Worm (Caenorhabditis elegans) whole organism, young adult: Measurements from ENCODE around the gene ptp-5.2.

Experiments
- B0261.1 ChIP-seq: sonication (generic microtip); optimal IDR thresholded peaks from 2 replicates; lab custom pipeline; 2016; ENCODE audit warnings: mild to moderate bottlenecking, missing genetic modification characterization, moderate library complexity, missing compliant biosample characterization
- C06A6.2 ChIP-seq: fragments of 200-800 bp; sonication (Bioruptor generic); conservative IDR thresholded peaks from 2 replicates; pipeline ENCODE4 v1.3.6; 2022; ENCODE audit warnings: missing genetic modification characterization, missing compliant biosample characterization
- D2030.7 ChIP-seq: fragments of 200-800 bp; sonication (Bioruptor generic); IDR thresholded peaks from 2 replicates; pipeline ENCODE4 v1.3.6; 2022; ENCODE audit warnings: missing genetic modification reagents, missing genetic modification characterization, missing compliant biosample characterization
- F55B11.4 ChIP-seq: sonication (generic microtip); optimal IDR thresholded peaks from 2 replicates; lab custom pipeline; 2016; ENCODE audit warnings: missing compliant biosample characterization, missing genetic modification characterization, borderline replicate concordance; ENCODE audit not compliant: insufficient read depth
- K12H6.12 ChIP-seq: fragments of 200-800 bp; sonication (Bioruptor generic); optimal IDR thresholded peaks from 2 replicates; lab custom pipeline; 2018; ENCODE audit warnings: mild to moderate bottlenecking, missing genetic modification characterization, missing compliant biosample characterization
- T07F8.4 ChIP-seq: sonication (generic microtip); optimal IDR thresholded peaks from 2 replicates; lab custom pipeline; 2016; ENCODE audit warnings: mild to moderate bottlenecking, missing genetic modification characterization, moderate library complexity, missing compliant biosample characterization
- Y67H2A.10 ChIP-seq: fragments of 200-800 bp; sonication (Bioruptor generic); conservative IDR thresholded peaks from 2 replicates; pipeline ENCODE4 v1.3.6; 2022; ENCODE audit warnings: missing genetic modification reagents, missing genetic modification characterization, missing compliant biosample characterization
- Y79H2A.3 ChIP-seq: fragments of 200-800 bp; sonication (Bioruptor generic); conservative IDR thresholded peaks from 2 replicates; pipeline ENCODE4 v1.3.6; 2022; ENCODE audit warnings: missing genetic modification reagents, missing genetic modification characterization, missing compliant biosample characterization
- Y95B8A.8 ChIP-seq: fragments of 200-800 bp; sonication (Bioruptor generic); IDR thresholded peaks from 2 replicates; pipeline ENCODE4 v1.3.6; 2022; ENCODE audit warnings: missing genetic modification reagents, missing genetic modification characterization, missing compliant biosample characterization
- akir-1 ChIP-seq: fragments of 200-800 bp; sonication (Bioruptor generic); optimal IDR thresholded peaks from 2 replicates; lab custom pipeline; 2018; ENCODE audit warnings: mild to moderate bottlenecking, missing genetic modification characterization, moderate library complexity, missing compliant biosample characterization
- aptf-2 ChIP-seq: fragments of 200-800 bp; sonication (Bioruptor generic); conservative IDR thresholded peaks from 2 replicates; pipeline ENCODE4 v1.3.6; 2022; ENCODE audit warnings: missing genetic modification reagents, missing genetic modification characterization, missing compliant biosample characterization
- aptf-3 ChIP-seq: fragments of 200-800 bp; sonication (Bioruptor generic); IDR thresholded peaks from 2 replicates; pipeline ENCODE4 v1.3.6; 2022; ENCODE audit warnings: missing genetic modification characterization, missing compliant biosample characterization
- athp-1 ChIP-seq: sonication (generic microtip); optimal IDR thresholded peaks from 2 replicates; lab custom pipeline; 2017; ENCODE audit warnings: mild to moderate bottlenecking, missing genetic modification characterization, missing compliant biosample characterization
- bed-2 ChIP-seq: fragments of 200-800 bp; sonication (Bioruptor generic); IDR thresholded peaks from 2 replicates; pipeline ENCODE4 v1.3.6; 2022; ENCODE audit warnings: missing genetic modification reagents, missing genetic modification characterization, missing compliant biosample characterization
- ccch-3 ChIP-seq: fragments of 200-800 bp; sonication (Bioruptor generic); optimal IDR thresholded peaks from 2 replicates; lab custom pipeline; 2018; ENCODE audit warnings: mild to moderate bottlenecking, missing genetic modification characterization, missing compliant biosample characterization
- cebp-2 ChIP-seq: fragments of 200-800 bp; sonication (Bioruptor generic); IDR thresholded peaks from 2 replicates; pipeline ENCODE4 v1.3.6; 2022; ENCODE audit warnings: missing genetic modification characterization, missing compliant biosample characterization
- ceh-91 ChIP-seq: fragments of 200-800 bp; sonication (Bioruptor generic); IDR thresholded peaks from 2 replicates; pipeline ENCODE4 v1.3.6; 2022; ENCODE audit warnings: missing genetic modification reagents, missing genetic modification characterization, missing compliant biosample characterization
- dpff-1 ChIP-seq: sonication (generic microtip); optimal IDR thresholded peaks from 2 replicates; lab custom pipeline; 2017; ENCODE audit warnings: mild to moderate bottlenecking, missing genetic modification characterization, missing compliant biosample characterization
- egl-18 ChIP-seq: fragments of 200-800 bp; sonication (Bioruptor generic); IDR thresholded peaks from 2 replicates; pipeline ENCODE4 v1.3.6; 2022; ENCODE audit warnings: missing genetic modification reagents, missing genetic modification characterization, missing compliant biosample characterization
- hlh-12 ChIP-seq: sonication (generic microtip); optimal IDR thresholded peaks from 2 replicates; lab custom pipeline; 2016; ENCODE audit warnings: missing genetic modification characterization, missing compliant biosample characterization
- hlh-26 ChIP-seq: fragments of 200-800 bp; sonication (Bioruptor generic); conservative IDR thresholded peaks from 2 replicates; pipeline ENCODE4 v1.3.6; 2022; ENCODE audit warnings: missing genetic modification reagents, missing genetic modification characterization, missing compliant biosample characterization
- hmg-1.2 ChIP-seq: fragments of 200-800 bp; sonication (Bioruptor generic); IDR thresholded peaks from 2 replicates; pipeline ENCODE4 v1.3.6; 2022; ENCODE audit warnings: missing genetic modification reagents, missing genetic modification characterization, missing compliant biosample characterization
- hrde-1 ChIP-seq: sonication (generic microtip); optimal IDR thresholded peaks from 2 replicates; lab custom pipeline; 2016; ENCODE audit warnings: missing genetic modification characterization, mild to moderate bottlenecking, missing compliant biosample characterization, moderate library complexity, missing genotype, missing genetic modification reagents, borderline replicate concordance
- lag-1 ChIP-seq: fragments of 200-800 bp; sonication (Bioruptor generic); IDR thresholded peaks from 2 replicates; pipeline ENCODE4 v1.3.6; 2022; ENCODE audit warnings: missing genetic modification reagents, missing genetic modification characterization, missing compliant biosample characterization
- let-526 ChIP-seq: fragments of 200-800 bp; sonication (Bioruptor generic); IDR thresholded peaks from 2 replicates; pipeline ENCODE4 v1.3.6; 2022; ENCODE audit warnings: missing genetic modification reagents, missing genetic modification characterization, missing compliant biosample characterization
- let-607 ChIP-seq, 2 experiments: fragments of 200-800 bp in 1 of 2; sonication (Bioruptor generic) in 1 of 2; sonication (generic microtip) in 1 of 2; optimal IDR thresholded peaks; 2 replicates each; lab custom pipeline; 2016 to 2018; ENCODE audit warnings: mild to moderate bottlenecking in 2 of 2, missing compliant biosample characterization in 2 of 2, missing genetic modification characterization in 2 of 2, moderate library complexity in 2 of 2, missing genotype in 1 of 2
- lin-26 ChIP-seq: fragments of 200-800 bp; sonication (Bioruptor generic); IDR thresholded peaks from 2 replicates; pipeline ENCODE4 v1.3.6; 2022; ENCODE audit warnings: missing genetic modification reagents, missing genetic modification characterization, missing compliant biosample characterization
- madf-10 ChIP-seq: sonication (generic microtip); optimal IDR thresholded peaks from 2 replicates; lab custom pipeline; 2016; ENCODE audit warnings: mild to moderate bottlenecking, missing genetic modification characterization, missing compliant biosample characterization
- madf-3 ChIP-seq: fragments of 200-800 bp; sonication (Bioruptor generic); IDR thresholded peaks from 2 replicates; pipeline ENCODE4 v1.3.6; 2022; ENCODE audit warnings: missing genetic modification reagents, missing genetic modification characterization, missing compliant biosample characterization
- mcd-1 ChIP-seq: fragments of 200-800 bp; sonication (Bioruptor generic); IDR thresholded peaks from 2 replicates; pipeline ENCODE4 v1.3.6; 2022; ENCODE audit warnings: missing genetic modification reagents, missing genetic modification characterization, missing compliant biosample characterization
- mel-28 ChIP-seq: sonication (generic microtip); optimal IDR thresholded peaks from 2 replicates; lab custom pipeline; 2016; ENCODE audit warnings: borderline replicate concordance, mild to moderate bottlenecking, missing genetic modification characterization, missing compliant biosample characterization
- mes-4 ChIP-seq: sonication (generic microtip); optimal IDR thresholded peaks from 2 replicates; lab custom pipeline; 2016; ENCODE audit warnings: missing genotype, missing genetic modification characterization, missing compliant biosample characterization
- nhr-179 ChIP-seq: sonication (generic microtip); optimal IDR thresholded peaks from 2 replicates; lab custom pipeline; 2016; ENCODE audit warnings: mild to moderate bottlenecking, missing genetic modification characterization, missing compliant biosample characterization
- pbrm-1 ChIP-seq: fragments of 200-800 bp; sonication (Bioruptor generic); IDR thresholded peaks from 2 replicates; pipeline ENCODE4 v1.3.6; 2022; ENCODE audit warnings: missing genetic modification reagents, missing genetic modification characterization, missing compliant biosample characterization
- pha-4 ChIP-seq: fragments of 150-350 bp; sonication (generic microtip); optimal IDR thresholded peaks from 2 replicates; lab custom pipeline; 2014; ENCODE audit warnings: missing biosample characterization, missing genetic modification reagents, missing genetic modification characterization
- repo-1 ChIP-seq: sonication (generic microtip); optimal IDR thresholded peaks from 2 replicates; lab custom pipeline; 2017; ENCODE audit warnings: mild to moderate bottlenecking, missing genetic modification characterization, missing compliant biosample characterization
- snpc-1.3 ChIP-seq: sonication (generic microtip); optimal IDR thresholded peaks from 2 replicates; lab custom pipeline; 2017; ENCODE audit warnings: missing genetic modification characterization, mild to moderate bottlenecking, missing compliant biosample characterization, antibody characterized with exemption, moderate library complexity, missing genotype, missing genetic modification reagents; ENCODE audit not compliant: insufficient read depth
- somi-1 ChIP-seq: fragments of 200-800 bp; sonication (Bioruptor generic); optimal IDR thresholded peaks from 2 replicates; lab custom pipeline; 2018; ENCODE audit warnings: mild to moderate bottlenecking, missing genetic modification characterization, missing compliant biosample characterization
- sptf-2 ChIP-seq: fragments of 200-800 bp; sonication (Bioruptor generic); optimal IDR thresholded peaks from 2 replicates; lab custom pipeline; 2018; ENCODE audit warnings: mild to moderate bottlenecking, missing genetic modification characterization, missing compliant biosample characterization
- tbp1 ChIP-seq: fragments of 200-800 bp; sonication (Bioruptor generic); optimal IDR thresholded peaks from 2 replicates; lab custom pipeline; 2018; ENCODE audit warnings: mild to moderate bottlenecking, missing genetic modification characterization, missing compliant biosample characterization
- tbx-9 ChIP-seq: sonication (generic microtip); optimal IDR thresholded peaks from 2 replicates; lab custom pipeline; 2016; ENCODE audit warnings: borderline replicate concordance, missing genetic modification characterization, inconsistent platforms, missing compliant biosample characterization
- tlf-1 ChIP-seq: fragments of 200-800 bp; sonication (Bioruptor generic); optimal IDR thresholded peaks from 2 replicates; lab custom pipeline; 2018; ENCODE audit warnings: mild to moderate bottlenecking, missing genetic modification characterization, missing compliant biosample characterization
- zfh-2 ChIP-seq: fragments of 200-800 bp; sonication (Bioruptor generic); conservative IDR thresholded peaks from 2 replicates; pipeline ENCODE4 v1.3.6; 2022; ENCODE audit warnings: missing genetic modification reagents, missing genetic modification characterization, missing compliant biosample characterization
- ztf-18 ChIP-seq: sonication (generic microtip); optimal IDR thresholded peaks from 2 replicates; lab custom pipeline; 2016; ENCODE audit warnings: missing genotype, mild to moderate bottlenecking, missing genetic modification characterization, missing compliant biosample characterization
- ztf-22 ChIP-seq: fragments of 200-800 bp; sonication (Bioruptor generic); optimal IDR thresholded peaks from 2 replicates; lab custom pipeline; 2018; ENCODE audit warnings: mild to moderate bottlenecking, missing genetic modification characterization, moderate library complexity, missing compliant biosample characterization
- ztf-26 ChIP-seq: sonication (generic microtip); optimal IDR thresholded peaks from 2 replicates; lab custom pipeline; 2017; ENCODE audit warnings: missing genetic modification characterization, missing compliant biosample characterization
- ztf-28 ChIP-seq: fragments of 200-800 bp; sonication (Bioruptor generic); IDR thresholded peaks from 2 replicates; pipeline ENCODE4 v1.3.6; 2022; ENCODE audit warnings: missing genetic modification reagents, missing genetic modification characterization, missing compliant biosample characterization
- ztf-6 ChIP-seq: fragments of 200-800 bp; sonication (Bioruptor generic); IDR thresholded peaks from 2 replicates; pipeline ENCODE4 v1.3.6; 2022; ENCODE audit warnings: missing genetic modification reagents, missing genetic modification characterization, missing compliant biosample characterization

ptp-5.2 gene

DNA sequence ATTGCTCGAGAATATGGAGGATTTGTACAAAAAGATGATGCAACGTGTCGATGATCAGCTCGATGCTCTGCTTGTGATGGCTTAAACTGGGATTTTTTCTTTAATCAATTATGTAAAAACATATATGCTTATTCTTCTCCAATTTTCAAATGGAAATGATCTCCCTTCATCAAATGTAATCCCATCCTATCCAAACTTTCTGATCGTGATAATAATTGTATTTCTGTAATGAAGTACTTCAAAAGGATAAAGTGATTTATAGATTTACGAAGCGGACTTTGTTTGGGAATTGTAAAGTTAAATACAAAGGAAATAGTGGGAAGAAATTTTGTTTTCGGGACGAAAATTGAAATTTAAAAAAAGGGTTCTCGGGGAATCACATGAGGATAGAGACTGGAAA is 29.8 kb upstream of the ptp-5.2 start (continued):
- TF ChIP-seq ccch-3 (no peak), bed-2 (GFP tag; lab: Robert Waterston, UW) (no peak), F55B11.4 (tag; lab: Kevin White, UChicago) (no peak), cebp-2 (GFP tag; lab: Robert Waterston, UW) (no peak), madf-10 (tag; lab: Kevin White, UChicago) (no peak), madf-3 (GFP tag; lab: Robert Waterston, UW) (no peak), B0261.1 (no peak), hlh-26 (no peak), ztf-28 (GFP tag; lab: Robert Waterston, UW) (no peak), pbrm-1 (GFP tag; lab: Robert Waterston, UW) (0 out of 2 replicates have a peak, but pooled peaks have one; percentile 7), Y95B8A.8 (GFP tag; lab: Robert Waterston, UW) (peak; percentile 68; the same call in 1 of the 2 replicates), lag-1 (GFP tag; lab: Robert Waterston, UW) (no peak), mel-28 (tag; lab: Kevin White, UChicago) (no peak), hlh-12 (tag; lab: Kevin White, UChicago) (no peak), hmg-1.2 (peak; percentile 10; the same call in 1 of the 2 replicates), ztf-6 (no peak), zfh-2 (GFP tag; lab: Robert Waterston, UW) (no peak), akir-1 (no peak), T07F8.4 (tag; lab: Kevin White, UChicago) (no peak), mes-4 (tag; lab: Kevin White, UChicago) (peak; percentile 12), repo-1 (no peak), ztf-26 (tag; lab: Kevin White, UChicago) (no peak), athp-1 (tag; lab: Kevin White, UChicago) (peak; percentile 31), egl-18 (no peak), let-607 (tag; optimal IDR thresholded peaks at IDR 0.05; lab: Kevin White, UChicago) (peak in 1 of 2 experiments; percentile 20), Y79H2A.3 (GFP tag; lab: Robert Waterston, UW) (peak; percentile 76), tbx-9 (tag; lab: Kevin White, UChicago) (no peak), nhr-179 (tag; lab: Kevin White, UChicago) (no peak), snpc-1.3 (tag; lab: Kevin White, UChicago) (peak; percentile 61), pha-4 (no peak), C06A6.2 (GFP tag; lab: Robert Waterston, UW) (no peak), tbp1 (GFP tag; lab: Kevin White, UChicago) (peak; percentile 35), hrde-1 (tag; lab: Kevin White, UChicago) (peak; percentile 48), dpff-1 (tag; lab: Kevin White, UChicago) (no peak), aptf-2 (GFP tag; lab: Robert Waterston, UW) (no peak), Y67H2A.10 (0 out of 2 replicates have a peak, but pooled peaks have one; percentile 28), lin-26 (GFP tag; lab: Robert Waterston, UW) (no peak), aptf-3 (GFP tag; lab: Robert Waterston, UW) (no peak), ztf-22 (GFP tag; lab: Kevin White, UChicago) (no peak), sptf-2 (GFP tag; lab: Kevin White, UChicago) (no peak), somi-1 (peak; percentile 26), ceh-91 (no peak), tlf-1 (GFP tag; lab: Kevin White, UChicago) (peak; percentile 38), K12H6.12 (tag; lab: Kevin White, UChicago) (no peak), mcd-1 (GFP tag; lab: Robert Waterston, UW) (no peak), let-526 (GFP tag; lab: Robert Waterston, UW) (no peak), ztf-18 (tag; lab: Kevin White, UChicago) (peak; percentile 6), D2030.7 (GFP tag; lab: Robert Waterston, UW) (no peak)
